Worm (Caenorhabditis elegans): ENCODE data around the gene rsp-8.

DNA sequence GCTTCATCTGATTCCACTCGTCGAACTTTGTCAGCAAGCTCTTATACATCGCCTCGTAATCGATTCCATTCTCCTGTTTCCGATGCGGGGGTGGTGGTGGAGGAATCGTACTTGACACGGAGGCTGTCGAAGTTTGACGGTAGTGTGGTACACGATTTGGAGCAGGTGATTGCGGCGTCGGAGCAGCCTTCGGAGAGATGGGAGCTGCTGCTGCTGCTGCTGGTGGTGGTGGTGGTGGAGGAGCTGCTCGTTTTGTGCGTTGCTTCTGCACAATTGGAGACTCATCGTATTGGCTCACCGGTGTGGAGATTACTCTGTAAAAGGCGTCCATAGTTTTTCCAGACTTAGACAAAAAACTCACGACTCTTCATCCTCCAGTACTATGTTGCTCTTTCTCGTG, 48.0 kb downstream of the rsp-8 start:
- TF ChIP-seq zag-1 (tag; optimal IDR thresholded peaks at IDR 0.05) (no peak), nhr-28 (tag; optimal IDR thresholded peaks at IDR 0.05) (no peak), nhr-20 (tag; optimal IDR thresholded peaks at IDR 0.05) (no peak), C34B4.2 (tag; optimal IDR thresholded peaks at IDR 0.05) (no peak), dpl-1 (GFP tag; optimal IDR thresholded peaks at IDR 0.05) (no peak), unc-130 (tag; optimal IDR thresholded peaks at IDR 0.05) (no peak)
